Fruit fly (Drosophila melanogaster): ENCODE measurements around the gene Ptp61F.

Gene Ptp61F

DNA sequence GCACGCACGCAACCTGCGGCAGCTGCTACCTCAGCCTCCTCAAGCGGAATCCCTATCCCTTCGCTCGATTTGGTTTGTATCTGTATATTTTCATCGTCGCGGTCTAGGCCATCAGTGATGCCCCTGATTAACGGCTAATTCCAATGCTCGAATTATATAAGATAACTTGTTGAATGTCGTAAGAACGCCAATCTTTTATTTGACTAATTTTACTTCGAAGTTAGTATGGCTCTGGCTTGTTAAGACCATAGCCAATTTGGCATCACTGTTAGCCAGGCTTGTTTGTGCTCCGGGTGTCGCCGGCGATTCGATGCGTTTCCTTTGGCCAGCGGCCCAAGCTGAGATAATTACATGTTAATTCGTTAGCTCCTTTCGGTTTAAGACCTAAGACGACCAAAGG, 61.0 kb downstream of the Ptp61F start (continued):
- TF ChIP-seq CG9727 (GFP tag; optimal IDR thresholded peaks at IDR 0.05) (peak; percentile 46), CG31365 (tag; optimal IDR thresholded peaks at IDR 0.05) (no peak), chn (GFP tag; optimal IDR thresholded peaks at IDR 0.05) (peak; percentile 49), vnd (GFP tag; IDR thresholded peaks at IDR 0.05; ENCODE audit: partially characterized antibody) (no peak), CG17912 (GFP tag; optimal IDR thresholded peaks at IDR 0.05) (no peak), Optix (GFP tag; IDR thresholded peaks at IDR 0.05) (peak; percentile 59; the same call in 2 of the 3 replicates), CG10366 (GFP tag; IDR thresholded peaks at IDR 0.05) (peak; percentile 48), Ada2b (GFP tag; IDR thresholded peaks at IDR 0.05) (no peak), amos (GFP tag; IDR thresholded peaks at IDR 0.05; ENCODE audit: partially characterized antibody) (no peak), CG6813 (GFP tag; optimal IDR thresholded peaks at IDR 0.05) (no peak), CG7928 (GFP tag; optimal IDR thresholded peaks at IDR 0.05) (no peak), disco-r (GFP tag; optimal IDR thresholded peaks at IDR 0.05) (no peak), Bteb2 (GFP tag; optimal IDR thresholded peaks at IDR 0.05) (no peak), prd (optimal IDR thresholded peaks at IDR 0.05) (no peak), prd (GFP tag; IDR thresholded peaks at IDR 0.05) (peak; percentile 92), CG12219 (GFP tag; optimal IDR thresholded peaks at IDR 0.05) (peak; percentile 62), CG18476 (GFP tag; optimal IDR thresholded peaks at IDR 0.05) (no peak), repo (GFP tag; optimal IDR thresholded peaks at IDR 0.05) (no peak), wor (GFP tag; IDR thresholded peaks at IDR 0.05) (no peak), Ptx1 (GFP tag; IDR thresholded peaks at IDR 0.05) (peak; percentile 49), chif (GFP tag; optimal IDR thresholded peaks at IDR 0.05) (peak; percentile 17 to 74), CG17361 (GFP tag; IDR thresholded peaks at IDR 0.05) (peak; percentile 56; the same call in 2 of the 3 replicates), CG14050 (GFP tag; IDR thresholded peaks at IDR 0.05) (peak; percentile 11; the same call in 1 of the 3 replicates), CG11696 (GFP tag; IDR thresholded peaks at IDR 0.05) (0 out of 2 replicates have a peak, but pooled peaks have one; percentile 16), phol (tag; optimal IDR thresholded peaks at IDR 0.05) (no peak), eve (GFP tag; optimal IDR thresholded peaks at IDR 0.05) (peak in 1 of 2 experiments; percentile 81), NFAT (GFP tag; IDR thresholded peaks at IDR 0.05) (no peak), pan (optimal IDR thresholded peaks at IDR 0.05) (no peak), pan (GFP tag; optimal IDR thresholded peaks at IDR 0.05 in 1 of 2, IDR thresholded peaks at IDR 0.05 in 1 of 2) (peak in 1 of 2 experiments; percentile 27), CG6854 (GFP tag; optimal IDR thresholded peaks at IDR 0.05) (no peak), CG10274 (GFP tag; optimal IDR thresholded peaks at IDR 0.05) (no peak), chinmo (GFP tag; IDR thresholded peaks at IDR 0.05; ENCODE audit: partially characterized antibody) (no peak), CG7357 (GFP tag; IDR thresholded peaks at IDR 0.05) (0 out of 3 replicates have a peak, but pooled peaks have one; percentile 34), br (optimal IDR thresholded peaks at IDR 0.05) (no peak), B-H2 (GFP tag; optimal IDR thresholded peaks at IDR 0.05) (no peak), Fer1 (GFP tag; optimal IDR thresholded peaks at IDR 0.05) (no peak), CG17612 (GFP tag; IDR thresholded peaks at IDR 0.05) (no peak), CG6254 (GFP tag; optimal IDR thresholded peaks at IDR 0.05) (peak; percentile 53), Hand (GFP tag; optimal IDR thresholded peaks at IDR 0.05) (no peak), Trl (optimal IDR thresholded peaks at IDR 0.05) (no peak), Trl (GFP tag; optimal IDR thresholded peaks at IDR 0.05) (peak; percentile 55), stc (GFP tag; IDR thresholded peaks at IDR 0.05) (peak; percentile 46; the same call in 1 of the 2 replicates), Oli (tag; optimal IDR thresholded peaks at IDR 0.05) (peak; percentile 35), ATbp (GFP tag; optimal IDR thresholded peaks at IDR 0.05) (no peak), Chrac-16 (GFP tag; optimal IDR thresholded peaks at IDR 0.05) (peak; percentile 62), Mrtf (GFP tag; IDR thresholded peaks at IDR 0.05) (peak; percentile 34; the same call in 1 of the 3 replicates), MBD-R2 (GFP tag; IDR thresholded peaks at IDR 0.05) (no peak), run (tag; optimal IDR thresholded peaks at IDR 0.05) (no peak), Doc2 (GFP tag; IDR thresholded peaks at IDR 0.05) (no peak), pita (GFP tag; optimal IDR thresholded peaks at IDR 0.05) (no peak), grn (GFP tag; optimal IDR thresholded peaks at IDR 0.05) (no peak), CG7987 (GFP tag; optimal IDR thresholded peaks at IDR 0.05) (no peak)

All from whole organism, embryonic.